Worm (Caenorhabditis elegans) whole organism, mixed stage, embryonic: Measurements from ENCODE around the gene Y75B12B.1.

ENCODE experiments used
- nhr-2 ChIP-seq: fragments of 150-350 bp; optimal IDR thresholded peaks from 2 replicates; lab custom pipeline; 2014; ENCODE audit warnings: missing biosample characterization, missing genetic modification characterization
- nhr-237 ChIP-seq: fragments of 150-350 bp; optimal IDR thresholded peaks from 2 replicates; lab custom pipeline; 2014; ENCODE audit warnings: missing biosample characterization, missing genetic modification characterization
- snpc-4 ChIP-seq: fragments of 150-350 bp; optimal IDR thresholded peaks from 2 replicates; lab custom pipeline; 2014; ENCODE audit warnings: missing biosample characterization, missing genetic modification characterization

ce11 chrV:15232200-15232599 is 47.7 kb downstream of the Y75B12B.1 start, which contains the start of gene srw-13:
- TF ChIP-seq nhr-237 (tag; lab: Kevin White, UChicago) (no peak), snpc-4 (no peak), nhr-2 (tag; lab: Kevin White, UChicago) (no peak)
